Worm (Caenorhabditis elegans) whole organism, L1 larva: ENCODE results near the gene F46C5.6.

Experiments
- C04F5.9 ChIP-seq: sonication (generic microtip); optimal IDR thresholded peaks from 2 replicates; lab custom pipeline; 2016; ENCODE audit warnings: missing genetic modification characterization, missing compliant biosample characterization
- C16A3.4 ChIP-seq: fragments of 150-350 bp; optimal IDR thresholded peaks from 2 replicates; lab custom pipeline; 2014; ENCODE audit warnings: missing biosample characterization, missing genetic modification characterization
- F16B12.6 ChIP-seq: fragments of 150-350 bp; optimal IDR thresholded peaks from 2 replicates; lab custom pipeline; 2014; ENCODE audit warnings: missing biosample characterization, missing genetic modification characterization
- Y116A8C.19 ChIP-seq: sonication (generic microtip); optimal IDR thresholded peaks from 2 replicates; lab custom pipeline; 2016; ENCODE audit warnings: missing compliant biosample characterization, missing genetic modification characterization, borderline replicate concordance
- ama-1 ChIP-seq: fragments of 150-350 bp; optimal IDR thresholded peaks from 2 replicates; lab custom pipeline; 2014
- blmp-1 ChIP-seq: fragments of 150-350 bp; optimal IDR thresholded peaks from 2 replicates; lab custom pipeline; 2014; ENCODE audit warnings: missing biosample characterization, missing genetic modification characterization
- ceh-82 ChIP-seq, 3 experiments: fragments of 150-350 bp in 1 of 3; sonication (generic microtip) in 2 of 3; optimal IDR thresholded peaks; 2 replicates each; lab custom pipeline; 2014 to 2017; ENCODE audit warnings: missing biosample characterization in 3 of 3, missing genetic modification characterization in 3 of 3
- ces-1 ChIP-seq: fragments of 150-350 bp; optimal IDR thresholded peaks from 2 replicates; lab custom pipeline; 2014; ENCODE audit warnings: missing biosample characterization, missing genetic modification reagents, missing genetic modification characterization
- dpl-1 ChIP-seq, 3 experiments: fragments of 150-350 bp in 2 of 3; sonication (generic microtip) in 1 of 3; optimal IDR thresholded peaks; 2 replicates each; lab custom pipeline; 2014 to 2017; ENCODE audit warnings: missing biosample characterization in 3 of 3, missing genetic modification characterization in 3 of 3, missing genetic modification reagents in 3 of 3
- dsc-1 ChIP-seq: sonication (generic microtip); optimal IDR thresholded peaks from 2 replicates; lab custom pipeline; 2016; ENCODE audit warnings: mild to moderate bottlenecking, missing genetic modification characterization, missing compliant biosample characterization
- efl-1 ChIP-seq, 4 experiments: fragments of 150-350 bp; optimal IDR thresholded peaks in 3 of 4; peaks in 1 of 4; 1 replicate in 1 of 4; 2 replicates in 3 of 4; lab custom pipeline; 2014; ENCODE audit warnings: missing biosample characterization in 2 of 4, missing genetic modification characterization in 2 of 4, missing genetic modification reagents in 2 of 4
- elt-2 ChIP-seq: sonication (generic microtip); optimal IDR thresholded peaks from 2 replicates; lab custom pipeline; 2016; ENCODE audit warnings: missing genetic modification characterization, mild to moderate bottlenecking, inconsistent platforms, missing compliant biosample characterization, missing genetic modification reagents
- fkh-10 ChIP-seq: sonication (generic microtip); optimal IDR thresholded peaks from 2 replicates; lab custom pipeline; 2017; ENCODE audit warnings: missing biosample characterization, missing genetic modification reagents, missing genetic modification characterization
- fkh-8 ChIP-seq: sonication (generic microtip); optimal IDR thresholded peaks from 2 replicates; lab custom pipeline; 2016; ENCODE audit warnings: mild to moderate bottlenecking, missing genetic modification characterization, missing compliant biosample characterization
- grh-1 ChIP-seq: fragments of 200-800 bp; sonication (Bioruptor generic); IDR thresholded peaks from 2 replicates; pipeline ENCODE4 v1.3.6; 2022; ENCODE audit warnings: missing genetic modification reagents, missing genetic modification characterization, missing compliant biosample characterization
- hlh-4 ChIP-seq: sonication (generic microtip); optimal IDR thresholded peaks from 2 replicates; lab custom pipeline; 2016; ENCODE audit warnings: mild to moderate bottlenecking, missing genetic modification characterization, missing compliant biosample characterization
- irx-1 ChIP-seq: sonication (generic microtip); optimal IDR thresholded peaks from 2 replicates; lab custom pipeline; 2016; ENCODE audit warnings: missing genetic modification characterization, missing compliant biosample characterization
- lin-13 ChIP-seq: fragments of 150-350 bp; optimal IDR thresholded peaks from 2 replicates; lab custom pipeline; 2014; ENCODE audit warnings: missing biosample characterization, missing genetic modification reagents, missing genetic modification characterization
- lin-14 ChIP-seq: fragments of 200-800 bp; sonication (Bioruptor generic); optimal IDR thresholded peaks from 2 replicates; lab custom pipeline; 2018; ENCODE audit warnings: mild to moderate bottlenecking, missing genetic modification characterization, moderate library complexity, missing compliant biosample characterization
- lin-35 ChIP-seq, 2 experiments: fragments of 150-350 bp; optimal IDR thresholded peaks; 2 replicates each; lab custom pipeline; 2014; ENCODE audit warnings: missing biosample characterization in 2 of 2, missing genetic modification characterization in 2 of 2, missing genetic modification reagents in 2 of 2
- lsy-2 ChIP-seq, 2 experiments: fragments of 150-350 bp; optimal IDR thresholded peaks; 2 replicates each; lab custom pipeline; 2014; ENCODE audit warnings: missing biosample characterization in 2 of 2, missing genetic modification characterization in 2 of 2
- mab-9 ChIP-seq: fragments of 200-800 bp; sonication (Bioruptor generic); IDR thresholded peaks from 2 replicates; pipeline ENCODE4 v1.3.6; 2022; ENCODE audit warnings: missing genetic modification reagents, missing genetic modification characterization, missing compliant biosample characterization
- mdl-1 ChIP-seq, 2 experiments: fragments of 150-350 bp; optimal IDR thresholded peaks; 2 replicates each; lab custom pipeline; 2014 to 2017; ENCODE audit warnings: missing biosample characterization in 2 of 2, missing genetic modification characterization in 2 of 2, inconsistent platforms in 1 of 2
- mef-2 ChIP-seq: fragments of 150-350 bp; optimal IDR thresholded peaks from 2 replicates; lab custom pipeline; 2014; ENCODE audit warnings: missing biosample characterization, missing genetic modification characterization
- mep-1 ChIP-seq: fragments of 150-350 bp; optimal IDR thresholded peaks from 2 replicates; lab custom pipeline; 2014; ENCODE audit warnings: missing biosample characterization, missing genetic modification characterization
- nhr-11 ChIP-seq: fragments of 150-350 bp; optimal IDR thresholded peaks from 2 replicates; lab custom pipeline; 2014; ENCODE audit warnings: missing biosample characterization, missing genetic modification characterization
- nhr-12 ChIP-seq: sonication (generic microtip); optimal IDR thresholded peaks from 2 replicates; lab custom pipeline; 2017; ENCODE audit warnings: missing biosample characterization, missing genetic modification characterization
- nhr-19 ChIP-seq: fragments of 200-800 bp; sonication (Bioruptor generic); conservative IDR thresholded peaks from 2 replicates; pipeline ENCODE4 v1.3.6; 2022; ENCODE audit warnings: missing genetic modification characterization, missing compliant biosample characterization
- nhr-20 ChIP-seq: sonication (generic microtip); optimal IDR thresholded peaks from 2 replicates; lab custom pipeline; 2016; ENCODE audit warnings: mild to moderate bottlenecking, missing genetic modification characterization, missing compliant biosample characterization
- nhr-28 ChIP-seq: fragments of 150-350 bp; optimal IDR thresholded peaks from 2 replicates; lab custom pipeline; 2014; ENCODE audit warnings: missing biosample characterization, missing genetic modification characterization
- nhr-47 ChIP-seq: sonication (generic microtip); optimal IDR thresholded peaks from 2 replicates; lab custom pipeline; 2016; ENCODE audit warnings: mild to moderate bottlenecking, missing genetic modification characterization, moderate library complexity, missing compliant biosample characterization
- nhr-71 ChIP-seq: sonication (generic microtip); optimal IDR thresholded peaks from 2 replicates; lab custom pipeline; 2016; ENCODE audit warnings: mild to moderate bottlenecking, missing genetic modification characterization, moderate library complexity, missing compliant biosample characterization
- nhr-77 ChIP-seq: fragments of 150-350 bp; optimal IDR thresholded peaks from 2 replicates; lab custom pipeline; 2014; ENCODE audit warnings: missing biosample characterization, missing genetic modification characterization
- nhr-85 ChIP-seq: sonication (generic microtip); peaks from one replicate; lab custom pipeline; 2016; ENCODE audit warnings: missing genetic modification characterization, inconsistent platforms, missing compliant biosample characterization
- pag-3 ChIP-seq: sonication (generic microtip); optimal IDR thresholded peaks from 2 replicates; lab custom pipeline; 2017; ENCODE audit warnings: missing genetic modification characterization, mild to moderate bottlenecking, missing compliant biosample characterization, antibody characterized with exemption, borderline replicate concordance; ENCODE audit not compliant: insufficient read depth
- rnt-1 ChIP-seq: sonication (generic microtip); optimal IDR thresholded peaks from 2 replicates; lab custom pipeline; 2016; ENCODE audit warnings: mild to moderate bottlenecking, missing genetic modification characterization, moderate library complexity, missing compliant biosample characterization
- snpc-4 ChIP-seq: fragments of 150-350 bp; optimal IDR thresholded peaks from 2 replicates; lab custom pipeline; 2014; ENCODE audit warnings: missing biosample characterization, missing genetic modification characterization
- snu-23 ChIP-seq: sonication (generic microtip); optimal IDR thresholded peaks from 2 replicates; lab custom pipeline; 2016; ENCODE audit warnings: missing genetic modification characterization, missing compliant biosample characterization
- sox-4 ChIP-seq: sonication (generic microtip); optimal IDR thresholded peaks from 2 replicates; lab custom pipeline; 2016; ENCODE audit warnings: missing genetic modification characterization, missing compliant biosample characterization
- sptf-1 ChIP-seq: fragments of 150-350 bp; optimal IDR thresholded peaks from 2 replicates; lab custom pipeline; 2014; ENCODE audit warnings: missing biosample characterization, missing genetic modification characterization
- tbx-2 ChIP-seq: sonication (generic microtip); optimal IDR thresholded peaks from 2 replicates; lab custom pipeline; 2016; ENCODE audit warnings: missing genetic modification characterization, missing compliant biosample characterization
- unc-130 ChIP-seq: fragments of 150-350 bp; optimal IDR thresholded peaks from 2 replicates; lab custom pipeline; 2017; ENCODE audit warnings: missing biosample characterization, missing genetic modification characterization, inconsistent platforms
- unc-30 ChIP-seq: sonication (generic microtip); optimal IDR thresholded peaks from 2 replicates; lab custom pipeline; 2017; ENCODE audit warnings: missing biosample characterization, missing genetic modification characterization
- unc-62 ChIP-seq: fragments of 150-350 bp; optimal IDR thresholded peaks from 2 replicates; lab custom pipeline; 2014; ENCODE audit warnings: missing biosample characterization, missing genetic modification reagents, missing genetic modification characterization
- vab-15 ChIP-seq: sonication (generic microtip); optimal IDR thresholded peaks from 2 replicates; lab custom pipeline; 2017; ENCODE audit warnings: missing genotype, mild to moderate bottlenecking, missing genetic modification characterization, missing compliant biosample characterization
- xbp-1 ChIP-seq: sonication (generic microtip); optimal IDR thresholded peaks from 2 replicates; lab custom pipeline; 2016; ENCODE audit warnings: missing genetic modification characterization, missing compliant biosample characterization
- zag-1 ChIP-seq: fragments of 150-350 bp; optimal IDR thresholded peaks from 2 replicates; lab custom pipeline; 2014; ENCODE audit warnings: missing biosample characterization, missing genetic modification characterization
- ztf-11 ChIP-seq, 2 experiments: sonication (generic microtip); optimal IDR thresholded peaks; 2 replicates each; lab custom pipeline; 2016 to 2017; ENCODE audit warnings: missing genetic modification characterization in 2 of 2, missing biosample characterization in 1 of 2, missing compliant biosample characterization in 1 of 2

Gene F46C5.6

DNA sequence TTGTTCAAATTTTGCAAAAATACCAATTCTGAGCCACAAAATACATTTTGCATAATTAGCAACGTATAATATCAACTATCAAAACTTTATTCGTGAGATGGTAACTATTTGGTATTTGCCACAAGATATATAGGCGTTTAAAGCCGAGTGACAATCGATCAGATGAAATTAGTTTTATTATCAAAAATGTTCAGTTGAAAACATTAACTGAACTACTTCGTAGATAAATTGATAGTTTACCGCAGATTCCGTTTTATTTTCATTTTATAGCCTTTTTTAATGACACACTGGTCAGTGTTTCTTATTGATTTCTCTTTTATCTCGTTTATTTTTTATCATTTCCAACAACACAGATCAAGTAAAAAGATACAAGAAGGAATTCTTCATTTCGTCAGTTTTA lies 27.1 kb downstream of the F46C5.6 start (continued):
- TF ChIP-seq C16A3.4 (tag; lab: Kevin White, UChicago), result peak; percentile 28

DNA sequence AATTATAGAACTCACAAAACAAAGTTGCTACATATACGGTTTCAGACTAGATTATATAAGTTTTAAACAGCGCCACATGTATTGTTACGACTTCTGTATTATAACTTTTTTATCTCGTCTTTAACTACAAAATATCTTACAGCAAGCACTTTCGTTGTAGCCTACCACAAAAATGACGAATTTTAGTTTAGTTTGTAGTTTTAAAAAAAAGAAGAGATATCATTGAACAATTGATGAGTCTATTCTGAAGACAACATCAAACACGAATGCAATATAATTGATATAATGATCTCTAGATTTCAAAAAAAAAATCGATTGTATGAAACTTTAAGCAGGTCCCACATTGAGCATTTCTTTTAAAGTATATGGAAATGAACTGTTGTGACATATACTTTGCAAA lies 30.1 kb downstream of the F46C5.6 start:
- TF ChIP-seq lsy-2 (tag; optimal IDR thresholded peaks at IDR 0.05; lab: Kevin White, UChicago) (no peak), sox-4 (tag; lab: Kevin White, UChicago) (no peak), C16A3.4 (tag; lab: Kevin White, UChicago) (no peak), ceh-82 (tag; optimal IDR thresholded peaks at IDR 0.05; lab: Kevin White, UChicago) (no peak), mab-9 (no peak), hlh-4 (tag; lab: Kevin White, UChicago) (no peak), ama-1 (lab: Kevin White, UChicago) (no peak), nhr-28 (tag; lab: Kevin White, UChicago) (no peak), zag-1 (no peak), xbp-1 (tag; lab: Kevin White, UChicago) (no peak), efl-1 (optimal IDR thresholded peaks at IDR 0.05; lab: Kevin White, UChicago) (no peak), efl-1 (GFP tag; optimal IDR thresholded peaks at IDR 0.05 in 1 of 2; lab: Kevin White, UChicago) (no peak)

DNA sequence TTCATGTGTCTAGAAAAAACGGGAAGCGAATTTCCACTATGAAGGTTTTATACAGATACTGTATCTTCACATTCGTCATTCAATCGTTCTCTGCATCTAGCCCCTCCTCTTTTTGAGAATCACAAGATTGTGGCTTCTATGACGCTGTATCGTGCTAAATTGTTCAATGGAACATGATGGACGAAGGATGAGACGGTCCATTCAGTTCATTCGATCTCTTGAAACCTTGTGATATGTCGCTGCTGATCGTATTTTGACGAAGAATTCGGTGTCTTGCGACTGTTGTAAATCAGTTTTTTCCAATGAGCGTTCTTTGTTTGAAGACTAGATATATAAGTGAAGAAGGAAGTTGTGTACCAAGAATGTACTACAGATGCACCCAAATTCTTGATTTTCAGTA lies 30.7 kb downstream of the F46C5.6 start:
- peak; percentile 82 for TF ChIP-seq snu-23
- TF ChIP-seq efl-1 (optimal IDR thresholded peaks at IDR 0.05; lab: Kevin White, UChicago), result no peak
- no peak for TF ChIP-seq efl-1 (GFP tag; optimal IDR thresholded peaks at IDR 0.05 in 1 of 2; lab: Kevin White, UChicago)
- no peak for TF ChIP-seq nhr-11 (tag; lab: Kevin White, UChicago)
- TF ChIP-seq fkh-10 (GFP tag; lab: Kevin White, UChicago), result no peak
- no peak for TF ChIP-seq zag-1
- no peak for TF ChIP-seq ztf-11 (tag; optimal IDR thresholded peaks at IDR 0.05; lab: Kevin White, UChicago)
- no peak for TF ChIP-seq rnt-1 (tag; lab: Kevin White, UChicago)
- TF ChIP-seq C04F5.9 (tag; lab: Kevin White, UChicago), result no peak
- TF ChIP-seq ceh-82 (tag; optimal IDR thresholded peaks at IDR 0.05; lab: Kevin White, UChicago), result peak in 1 of 3 experiments; percentile 5
- TF ChIP-seq xbp-1 (tag; lab: Kevin White, UChicago), result no peak
- no peak for TF ChIP-seq F16B12.6 (tag; lab: Kevin White, UChicago)
- peak; percentile 74 for TF ChIP-seq lin-14 (GFP tag; lab: Kevin White, UChicago)
- peak; percentile 86 for TF ChIP-seq blmp-1
- peak; percentile 1 to 24 (median 21) for TF ChIP-seq dpl-1 (GFP tag; optimal IDR thresholded peaks at IDR 0.05; lab: Kevin White, UChicago)
- no peak for TF ChIP-seq snpc-4
- peak in 1 of 2 experiments; percentile 80 for TF ChIP-seq mdl-1 (tag; optimal IDR thresholded peaks at IDR 0.05; lab: Kevin White, UChicago)
- no peak for TF ChIP-seq mef-2 (tag; lab: Kevin White, UChicago)
- no peak for TF ChIP-seq hlh-4 (tag; lab: Kevin White, UChicago)
- peak; percentile 73 for TF ChIP-seq tbx-2 (tag; lab: Kevin White, UChicago)
- TF ChIP-seq elt-2 (tag; lab: Kevin White, UChicago), result no peak
- TF ChIP-seq irx-1 (tag; lab: Kevin White, UChicago), result peak; percentile 36
- no peak for TF ChIP-seq unc-30
- TF ChIP-seq pag-3 (tag; lab: Kevin White, UChicago), result no peak
- TF ChIP-seq unc-62 (GFP tag; lab: Kevin White, UChicago), result no peak
- TF ChIP-seq lin-35 (GFP tag; optimal IDR thresholded peaks at IDR 0.05; lab: Kevin White, UChicago), result peak in 1 of 2 experiments; percentile 70
- peak; percentile 89 for TF ChIP-seq nhr-71
- peak; percentile 70 for TF ChIP-seq C16A3.4 (tag; lab: Kevin White, UChicago)
- no peak for TF ChIP-seq Y116A8C.19 (tag; lab: Kevin White, UChicago)
- TF ChIP-seq nhr-19 (GFP tag; lab: Robert Waterston, UW), result peak; percentile 93
- peak; percentile 78 for TF ChIP-seq unc-130 (tag; lab: Kevin White, UChicago)
- peak; percentile 98 for TF ChIP-seq nhr-85 (tag; lab: Kevin White, UChicago)
- TF ChIP-seq nhr-12 (tag; lab: Kevin White, UChicago), result no peak
- peak; percentile 28 for TF ChIP-seq vab-15 (tag; lab: Kevin White, UChicago)
- TF ChIP-seq lsy-2 (tag; optimal IDR thresholded peaks at IDR 0.05; lab: Kevin White, UChicago), result peak in 1 of 2 experiments; percentile 90
- no peak for TF ChIP-seq fkh-8
- no peak for TF ChIP-seq ces-1 (GFP tag; lab: Kevin White, UChicago)
- no peak for TF ChIP-seq grh-1 (GFP tag; lab: Robert Waterston, UW)
- no peak for TF ChIP-seq dsc-1 (tag; lab: Kevin White, UChicago)
- peak; percentile 10 for TF ChIP-seq nhr-77 (tag; lab: Kevin White, UChicago)
- peak; percentile 93 for TF ChIP-seq nhr-20 (tag; lab: Kevin White, UChicago)
- no peak for TF ChIP-seq sptf-1 (tag; lab: Kevin White, UChicago)
- TF ChIP-seq lin-13 (GFP tag; lab: Kevin White, UChicago), result peak; percentile 27
- peak; percentile 51 for TF ChIP-seq nhr-47 (tag; lab: Kevin White, UChicago)
- peak; percentile 13 for TF ChIP-seq mep-1 (tag; lab: Kevin White, UChicago)
